Worm (Caenorhabditis elegans) whole organism, early embryonic: Measurements from ENCODE around the gene col-175.

Experiments used
- hnd-1 ChIP-seq: sonication (generic microtip); optimal IDR thresholded peaks from 2 replicates; lab custom pipeline; 2016; ENCODE audit warnings: missing genetic modification characterization, missing compliant biosample characterization
- pes-1 ChIP-seq: fragments of 200-800 bp; sonication (Bioruptor generic); IDR thresholded peaks from 2 replicates; pipeline ENCODE4 v1.3.6; 2022; ENCODE audit warnings: missing genetic modification reagents, missing genetic modification characterization, missing compliant biosample characterization
- sea-1 ChIP-seq: fragments of 200-800 bp; sonication (Bioruptor generic); conservative IDR thresholded peaks from 2 replicates; pipeline ENCODE4 v1.3.6; 2022; ENCODE audit warnings: missing genetic modification characterization, missing compliant biosample characterization
- tbx-11 ChIP-seq: fragments of 200-800 bp; sonication (Bioruptor generic); IDR thresholded peaks from 2 replicates; pipeline ENCODE4 v1.3.6; 2022; ENCODE audit warnings: missing genetic modification characterization, missing compliant biosample characterization

DNA sequence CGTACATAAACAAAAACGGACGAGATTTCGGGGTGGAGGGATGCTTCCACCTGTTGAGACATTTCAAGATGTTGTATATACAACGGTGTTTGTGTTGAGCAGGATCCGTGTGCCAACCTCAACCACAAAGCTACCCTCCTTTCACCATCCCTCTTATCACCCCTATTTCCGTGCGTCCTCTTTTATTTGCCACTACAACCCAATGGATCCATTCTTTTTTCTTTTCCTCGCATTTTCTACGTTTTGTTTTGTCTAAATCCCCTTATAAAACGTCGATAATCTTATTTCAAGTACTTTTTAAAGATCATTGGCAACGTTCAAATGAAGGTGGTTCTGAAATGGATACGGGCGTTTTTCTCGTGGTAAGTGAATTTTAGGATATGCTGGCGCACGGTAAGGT lies 8.8 kb upstream of the col-175 start, which contains the start of gene gpa-12:
- no peak for TF ChIP-seq sea-1 (GFP tag; lab: Robert Waterston, UW)
- no peak for TF ChIP-seq pes-1 (GFP tag; lab: Robert Waterston, UW)
- TF ChIP-seq tbx-11 (GFP tag; lab: Robert Waterston, UW), result no peak
- no peak for TF ChIP-seq hnd-1
